Worm (Caenorhabditis elegans) whole organism, L4/young adult: ENCODE data around the gene pqn-73.

Experiments
- W03F9.2 ChIP-seq: fragments of 150-350 bp; optimal IDR thresholded peaks from 2 replicates; lab custom pipeline; 2014; ENCODE audit warnings: missing biosample characterization, missing genetic modification characterization
- him-1 ChIP-seq: sonication (generic microtip); optimal IDR thresholded peaks from 2 replicates; lab custom pipeline; 2016; ENCODE audit warnings: missing genotype, missing genetic modification reagents, missing genetic modification characterization, missing compliant biosample characterization

- TF ChIP-seq him-1 (tag; lab: Kevin White, UChicago), result no peak
- TF ChIP-seq W03F9.2 (tag; lab: Kevin White, UChicago), result no peak
These were observed 33.8 kb upstream of the pqn-73 start for ce11 chrII:8506759-8507158.
